Worm (Caenorhabditis elegans): ENCODE results near the gene Y61A9LA.12.

DNA sequence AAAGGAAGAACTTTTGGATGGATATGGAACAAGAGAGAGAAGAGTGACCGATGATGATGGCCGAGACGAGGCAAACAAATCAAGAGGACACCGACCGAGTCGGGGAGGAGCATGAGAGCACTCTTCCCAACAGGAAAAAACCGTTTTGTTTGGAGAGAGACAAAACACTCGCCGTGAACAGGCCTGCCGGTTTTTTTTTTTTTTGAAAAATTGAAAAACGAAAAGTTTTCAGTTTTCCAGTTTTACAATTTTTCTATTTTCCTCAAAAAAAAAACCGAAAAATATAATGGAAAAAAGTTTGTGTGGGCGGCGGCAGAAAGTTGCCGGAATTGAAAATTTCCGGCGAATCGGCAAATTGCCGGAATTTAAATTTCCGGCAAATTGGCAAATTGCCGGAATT is 6.0 kb downstream of the Y61A9LA.12 start, which contains the start of gene Y61A9LA.7:
- TF ChIP-seq ets-5 (GFP tag; IDR thresholded peaks at IDR 0.05), result no peak
- no peak for TF ChIP-seq ama-1 (optimal IDR thresholded peaks at IDR 0.05)
- no peak for TF ChIP-seq nhr-12 (tag; optimal IDR thresholded peaks at IDR 0.05)
- no peak for TF ChIP-seq pqm-1 (tag; optimal IDR thresholded peaks at IDR 0.05)
- TF ChIP-seq hpl-2 (GFP tag; optimal IDR thresholded peaks at IDR 0.05), result no peak
- no peak for TF ChIP-seq elt-2 (tag; optimal IDR thresholded peaks at IDR 0.05)
- TF ChIP-seq mep-1 (tag; optimal IDR thresholded peaks at IDR 0.05), result no peak
- TF ChIP-seq sptf-1 (tag; optimal IDR thresholded peaks at IDR 0.05), result no peak
- no peak for TF ChIP-seq snpc-4 (tag; optimal IDR thresholded peaks at IDR 0.05)
- no peak for TF ChIP-seq unc-62 (GFP tag; optimal IDR thresholded peaks at IDR 0.05)
- no peak for TF ChIP-seq egl-27 (tag; optimal IDR thresholded peaks at IDR 0.05)
